Worm (Caenorhabditis elegans) whole organism, L2 larva: ENCODE measurements around the gene dnj-13.
"Not testable (repeated sequence)": the region's sequence is repeated elsewhere in the genome, so short reads cannot be mapped to it uniquely, and the experiment has no call there.

ENCODE experiments used
- ama-1 ChIP-seq: fragments of 150-350 bp; optimal IDR thresholded peaks from 2 replicates; lab custom pipeline; 2018; ENCODE audit warnings: inconsistent platforms
- egl-27 ChIP-seq: sonication (generic microtip); optimal IDR thresholded peaks from 3 replicates; lab custom pipeline; 2017; ENCODE audit warnings: missing biosample characterization, missing genetic modification reagents, missing genetic modification characterization
- elt-1 ChIP-seq: fragments of 150-350 bp; optimal IDR thresholded peaks from 2 replicates; lab custom pipeline; 2014; ENCODE audit warnings: missing biosample characterization, missing genetic modification characterization
- lin-39 ChIP-seq: fragments of 150-350 bp; optimal IDR thresholded peaks from 2 replicates; lab custom pipeline; 2014; ENCODE audit warnings: missing biosample characterization, missing genetic modification reagents, missing genetic modification characterization
- mdl-1 ChIP-seq, 2 experiments: fragments of 150-350 bp in 1 of 2; sonication (generic microtip) in 1 of 2; optimal IDR thresholded peaks; 2 replicates each; lab custom pipeline; 2017; ENCODE audit warnings: missing biosample characterization in 2 of 2, missing genetic modification characterization in 2 of 2
- unc-39 ChIP-seq: fragments of 150-350 bp; optimal IDR thresholded peaks from 2 replicates; lab custom pipeline; 2014; ENCODE audit warnings: missing biosample characterization, missing genetic modification characterization
- unc-62 ChIP-seq: fragments of 150-350 bp; optimal IDR thresholded peaks from 2 replicates; lab custom pipeline; 2014; ENCODE audit warnings: missing biosample characterization, missing genetic modification reagents, missing genetic modification characterization

ce11 chrII:11551981-11552380 is 6.5 kb downstream of the dnj-13 start, which contains the start of gene dhgd-1:
- TF ChIP-seq ama-1 (lab: Kevin White, UChicago); mdl-1 (tag; optimal IDR thresholded peaks at IDR 0.05; lab: Kevin White, UChicago); unc-39; unc-62 (GFP tag; lab: Kevin White, UChicago); lin-39; elt-1; egl-27 (tag; lab: Kevin White, UChicago): not testable (repeated sequence)
